Fruit fly (Drosophila melanogaster): ENCODE results near the gene RpL13.
A peak's percentile ranks its signal among the peaks of the same experiment; 100 is the strongest.

The RpL13 gene

dm6 chr2L:9947265-9947664 is 19.8 kb upstream of the RpL13 start, which contains the start of gene CG5853 (continued):
- TF ChIP-seq dac (GFP tag; optimal IDR thresholded peaks at IDR 0.05) (no peak), dsx (GFP tag; optimal IDR thresholded peaks at IDR 0.05; ENCODE audit: poor library complexity, severe bottlenecking) (peak; percentile 63), Hr4 (GFP tag; optimal IDR thresholded peaks at IDR 0.05) (no peak)

- TF ChIP-seq Smox (GFP tag; optimal IDR thresholded peaks at IDR 0.05) = peak; percentile 22
- TF ChIP-seq Hr4 (GFP tag; optimal IDR thresholded peaks at IDR 0.05) = peak; percentile 5
- peak; percentile 99 for TF ChIP-seq vri (GFP tag; optimal IDR thresholded peaks at IDR 0.05)
- no peak for TF ChIP-seq Hr38 (GFP tag; optimal IDR thresholded peaks at IDR 0.05)
- TF ChIP-seq CG6854 (GFP tag; optimal IDR thresholded peaks at IDR 0.05) = no peak
- TF ChIP-seq Sox15 (GFP tag; optimal IDR thresholded peaks at IDR 0.05) = no peak
- no peak for TF ChIP-seq CG8119 (GFP tag; IDR thresholded peaks at IDR 0.05)
- TF ChIP-seq CG6163 (GFP tag; IDR thresholded peaks at IDR 0.05) = 0 out of 3 replicates have a peak, but pooled peaks have one; percentile 49
- TF ChIP-seq eg (GFP tag; IDR thresholded peaks at IDR 0.05) = peak; percentile 23; the same call in 1 of the 3 replicates
- TF ChIP-seq ss (GFP tag; optimal IDR thresholded peaks at IDR 0.05) = peak; percentile 0 to 14
- TF ChIP-seq Sox14 (GFP tag; optimal IDR thresholded peaks at IDR 0.05) = peak; percentile 34
- no peak for TF ChIP-seq fd59A (GFP tag; optimal IDR thresholded peaks at IDR 0.05)
- TF ChIP-seq pdm3 (GFP tag; optimal IDR thresholded peaks at IDR 0.05) = peak; percentile 29
- TF ChIP-seq dac (GFP tag; optimal IDR thresholded peaks at IDR 0.05) = no peak
- TF ChIP-seq Eip93F (GFP tag; optimal IDR thresholded peaks at IDR 0.05) = peak; percentile 87
- TF ChIP-seq Ets21C (GFP tag; optimal IDR thresholded peaks at IDR 0.05) = no peak
- TF ChIP-seq svp (GFP tag) = no peak
- TF ChIP-seq CG1621 (tag; optimal IDR thresholded peaks at IDR 0.05) = peak; percentile 13
- TF ChIP-seq Eip78C (GFP tag) = peak; percentile 85
- peak; percentile 50 for TF ChIP-seq esn (GFP tag; optimal IDR thresholded peaks at IDR 0.05)
- peak; percentile 22 for TF ChIP-seq topi (GFP tag; optimal IDR thresholded peaks at IDR 0.05)
- no peak for TF ChIP-seq fd85E (GFP tag; optimal IDR thresholded peaks at IDR 0.05)
- no peak for TF ChIP-seq dsx (GFP tag; optimal IDR thresholded peaks at IDR 0.05; ENCODE audit: poor library complexity, severe bottlenecking)
- peak; percentile 4 for TF ChIP-seq CG31627 (GFP tag; optimal IDR thresholded peaks at IDR 0.05)
- peak; percentile 6 for TF ChIP-seq Hr39 (GFP tag; optimal IDR thresholded peaks at IDR 0.05)
- TF ChIP-seq CG3032 (tag; optimal IDR thresholded peaks at IDR 0.05) = no peak
- peak; percentile 10 for TF ChIP-seq OdsH (GFP tag; optimal IDR thresholded peaks at IDR 0.05)
- TF ChIP-seq salr (GFP tag; optimal IDR thresholded peaks at IDR 0.05) = peak in 1 of 2 experiments; percentile 12
- peak; percentile 46 for TF ChIP-seq CG32006 (GFP tag; optimal IDR thresholded peaks at IDR 0.05)
Observed at dm6 chr2L:9947738-9948519, 19.2 kb upstream of the RpL13 start.

- peak; percentile 0 for TF ChIP-seq CG6808 (GFP tag; optimal IDR thresholded peaks at IDR 0.05)
- no peak for TF ChIP-seq OdsH (GFP tag; optimal IDR thresholded peaks at IDR 0.05)
- TF ChIP-seq svp (GFP tag) = peak; percentile 89
Observed at dm6 chr2L:9948520-9948858, 18.6 kb upstream of the RpL13 start.

DNA sequence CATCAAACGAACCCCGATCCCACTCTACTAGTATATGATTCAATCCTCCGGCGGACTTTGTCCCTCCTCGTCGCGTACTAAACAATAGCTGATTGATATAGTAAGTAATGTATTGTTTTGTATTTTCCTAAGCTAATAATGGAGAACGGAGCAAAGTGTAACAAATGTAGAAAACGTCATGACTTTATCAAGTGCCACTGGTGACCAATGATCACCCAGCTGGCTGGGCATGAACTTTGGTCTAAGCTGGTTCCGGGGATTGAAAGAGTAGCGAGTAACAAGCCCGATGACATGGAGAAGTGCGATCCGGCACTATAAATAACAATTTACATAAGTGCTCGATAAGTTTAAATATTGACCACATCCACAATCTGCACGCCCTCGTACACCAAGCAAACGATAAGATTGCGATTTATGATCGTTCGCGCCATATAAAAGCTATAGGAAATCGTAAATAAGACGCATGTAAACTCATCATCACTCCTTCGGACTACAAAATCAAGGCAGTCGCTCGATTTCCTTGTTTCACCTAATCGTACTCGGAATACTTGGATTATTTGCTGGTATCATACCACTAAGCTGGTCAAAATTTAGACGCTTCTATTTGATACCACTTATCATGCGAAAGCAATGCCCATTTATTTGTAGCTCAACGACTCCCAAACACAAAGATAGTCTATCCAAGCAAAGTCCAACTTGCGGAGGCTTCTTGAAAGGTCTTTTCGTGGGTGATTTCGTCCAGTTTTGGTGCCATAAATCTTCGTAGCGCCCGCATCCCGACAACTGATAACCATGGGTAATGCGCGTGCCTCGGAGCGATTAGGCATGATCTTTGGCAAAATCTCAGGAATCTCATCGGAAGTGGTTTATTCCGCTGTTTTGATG is 17.7 kb upstream of the RpL13 start:
- no peak for TF ChIP-seq CG11294 (GFP tag; IDR thresholded peaks at IDR 0.05)
- peak; percentile 60 for TF ChIP-seq CG16779 (tag; optimal IDR thresholded peaks at IDR 0.05)
- no peak for TF ChIP-seq Hr4 (GFP tag; optimal IDR thresholded peaks at IDR 0.05)
- TF ChIP-seq Sox15 (GFP tag; optimal IDR thresholded peaks at IDR 0.05) = no peak
- no peak for TF ChIP-seq fd85E (GFP tag; optimal IDR thresholded peaks at IDR 0.05)
- TF ChIP-seq fd59A (GFP tag; optimal IDR thresholded peaks at IDR 0.05) = no peak
- no peak for TF ChIP-seq CG4318 (GFP tag; optimal IDR thresholded peaks at IDR 0.05)
- TF ChIP-seq CG15336 (GFP tag; IDR thresholded peaks at IDR 0.05) = no peak
- peak; percentile 10 for TF ChIP-seq CG6854 (GFP tag; optimal IDR thresholded peaks at IDR 0.05)
- TF ChIP-seq CG3032 (tag; optimal IDR thresholded peaks at IDR 0.05) = no peak
- TF ChIP-seq net (GFP tag; optimal IDR thresholded peaks at IDR 0.05) = peak; percentile 29
- TF ChIP-seq CG9139 (GFP tag; optimal IDR thresholded peaks at IDR 0.05) = peak; percentile 36
- peak; percentile 4 for TF ChIP-seq CG3919 (GFP tag; optimal IDR thresholded peaks at IDR 0.05)
- TF ChIP-seq Smox (GFP tag; optimal IDR thresholded peaks at IDR 0.05) = no peak
- no peak for TF ChIP-seq CG6163 (GFP tag; IDR thresholded peaks at IDR 0.05)
- peak; percentile 75 for TF ChIP-seq CG6276 (GFP tag; optimal IDR thresholded peaks at IDR 0.05)
- TF ChIP-seq CG8319 (GFP tag; optimal IDR thresholded peaks at IDR 0.05) = no peak
- TF ChIP-seq pdm3 (GFP tag; optimal IDR thresholded peaks at IDR 0.05) = no peak
- TF ChIP-seq Blimp-1 (GFP tag; optimal IDR thresholded peaks at IDR 0.05) = no peak
- no peak for TF ChIP-seq cyc (GFP tag; optimal IDR thresholded peaks at IDR 0.05)
- TF ChIP-seq svp (GFP tag) = peak; percentile 60
- no peak for TF ChIP-seq Sox102F (GFP tag; optimal IDR thresholded peaks at IDR 0.05)

All from whole organism, prepupa.